Worm (Caenorhabditis elegans) whole organism, L1 larva: ENCODE measurements around the gene F14D2.11.
A peak's percentile ranks its signal among the peaks of the same experiment; 100 is the strongest.

ENCODE experiments used
- C04F5.9 ChIP-seq: sonication (generic microtip); optimal IDR thresholded peaks from 2 replicates; lab custom pipeline; 2016; ENCODE audit warnings: missing genetic modification characterization, missing compliant biosample characterization
- C16A3.4 ChIP-seq: fragments of 150-350 bp; optimal IDR thresholded peaks from 2 replicates; lab custom pipeline; 2014; ENCODE audit warnings: missing biosample characterization, missing genetic modification characterization
- C34B4.2 ChIP-seq: sonication (generic microtip); optimal IDR thresholded peaks from 2 replicates; lab custom pipeline; 2017; ENCODE audit warnings: mild to moderate bottlenecking, missing genetic modification characterization, missing compliant biosample characterization
- Y116A8C.19 ChIP-seq: sonication (generic microtip); optimal IDR thresholded peaks from 2 replicates; lab custom pipeline; 2016; ENCODE audit warnings: missing compliant biosample characterization, missing genetic modification characterization, borderline replicate concordance
- aha-1 ChIP-seq: fragments of 150-350 bp; optimal IDR thresholded peaks from 2 replicates; lab custom pipeline; 2014; ENCODE audit warnings: missing biosample characterization, missing genetic modification characterization
- alr-1 ChIP-seq: fragments of 200-800 bp; sonication (Bioruptor generic); optimal IDR thresholded peaks from 2 replicates; lab custom pipeline; 2018; ENCODE audit warnings: borderline replicate concordance, mild to moderate bottlenecking, missing genetic modification characterization, missing compliant biosample characterization
- ama-1 ChIP-seq: fragments of 150-350 bp; optimal IDR thresholded peaks from 2 replicates; lab custom pipeline; 2014
- blmp-1 ChIP-seq: fragments of 150-350 bp; optimal IDR thresholded peaks from 2 replicates; lab custom pipeline; 2014; ENCODE audit warnings: missing biosample characterization, missing genetic modification characterization
- ceh-63 ChIP-seq: fragments of 200-800 bp; sonication (Bioruptor generic); optimal IDR thresholded peaks from 2 replicates; lab custom pipeline; 2018; ENCODE audit warnings: mild to moderate bottlenecking, missing genetic modification characterization, missing compliant biosample characterization
- ceh-8 ChIP-seq: fragments of 200-800 bp; sonication (Bioruptor generic); optimal IDR thresholded peaks from 2 replicates; lab custom pipeline; 2018; ENCODE audit warnings: mild to moderate bottlenecking, missing genetic modification characterization, moderate library complexity, missing compliant biosample characterization
- ceh-82 ChIP-seq, 3 experiments: fragments of 150-350 bp in 1 of 3; sonication (generic microtip) in 2 of 3; optimal IDR thresholded peaks; 2 replicates each; lab custom pipeline; 2014 to 2017; ENCODE audit warnings: missing biosample characterization in 3 of 3, missing genetic modification characterization in 3 of 3
- ceh-90 ChIP-seq: sonication (generic microtip); optimal IDR thresholded peaks from 2 replicates; lab custom pipeline; 2016; ENCODE audit warnings: missing genetic modification characterization, missing compliant biosample characterization
- efl-1 ChIP-seq, 4 experiments: fragments of 150-350 bp; optimal IDR thresholded peaks in 3 of 4; peaks in 1 of 4; 1 replicate in 1 of 4; 2 replicates in 3 of 4; lab custom pipeline; 2014; ENCODE audit warnings: missing biosample characterization in 2 of 4, missing genetic modification characterization in 2 of 4, missing genetic modification reagents in 2 of 4
- efl-3 ChIP-seq: fragments of 200-800 bp; sonication (Bioruptor generic); optimal IDR thresholded peaks from 2 replicates; lab custom pipeline; 2018; ENCODE audit warnings: mild to moderate bottlenecking, missing genetic modification characterization, missing compliant biosample characterization
- egl-27 ChIP-seq, 2 experiments: fragments of 150-350 bp in 1 of 2; sonication (generic microtip); optimal IDR thresholded peaks; 3 replicates each; lab custom pipeline; 2017 to 2018; ENCODE audit warnings: missing biosample characterization in 2 of 2, missing genetic modification characterization in 2 of 2, missing genetic modification reagents in 2 of 2
- elt-2 ChIP-seq: sonication (generic microtip); optimal IDR thresholded peaks from 2 replicates; lab custom pipeline; 2016; ENCODE audit warnings: missing genetic modification characterization, mild to moderate bottlenecking, inconsistent platforms, missing compliant biosample characterization, missing genetic modification reagents
- elt-3 ChIP-seq, 6 experiments: fragments of 150-350 bp in 1 of 6; sonication (generic microtip); optimal IDR thresholded peaks; 2 replicates each; lab custom pipeline; 2017 to 2018; ENCODE audit warnings: missing biosample characterization in 6 of 6, missing genetic modification characterization in 6 of 6, inconsistent platforms in 1 of 6
- ets-5 ChIP-seq: fragments of 200-800 bp; sonication (Bioruptor generic); IDR thresholded peaks from 2 replicates; pipeline ENCODE4 v1.3.6; 2022; ENCODE audit warnings: missing genetic modification characterization, missing compliant biosample characterization
- fkh-8 ChIP-seq: sonication (generic microtip); optimal IDR thresholded peaks from 2 replicates; lab custom pipeline; 2016; ENCODE audit warnings: mild to moderate bottlenecking, missing genetic modification characterization, missing compliant biosample characterization
- grh-1 ChIP-seq: fragments of 200-800 bp; sonication (Bioruptor generic); IDR thresholded peaks from 2 replicates; pipeline ENCODE4 v1.3.6; 2022; ENCODE audit warnings: missing genetic modification reagents, missing genetic modification characterization, missing compliant biosample characterization
- hlh-17 ChIP-seq: fragments of 200-800 bp; sonication (Bioruptor generic); optimal IDR thresholded peaks from 2 replicates; lab custom pipeline; 2018; ENCODE audit warnings: missing genetic modification characterization, mild to moderate bottlenecking, missing compliant biosample characterization, moderate library complexity, borderline replicate concordance
- hlh-4 ChIP-seq: sonication (generic microtip); optimal IDR thresholded peaks from 2 replicates; lab custom pipeline; 2016; ENCODE audit warnings: mild to moderate bottlenecking, missing genetic modification characterization, missing compliant biosample characterization
- hpl-2 ChIP-seq: fragments of 150-350 bp; optimal IDR thresholded peaks from 2 replicates; lab custom pipeline; 2014; ENCODE audit warnings: missing biosample characterization, missing genetic modification reagents, missing genetic modification characterization
- isw-1 ChIP-seq: fragments of 200-800 bp; sonication (Bioruptor generic); IDR thresholded peaks from 2 replicates; pipeline ENCODE4 v1.3.6; 2022; ENCODE audit warnings: missing genetic modification characterization, missing compliant biosample characterization
- jun-1 ChIP-seq: fragments of 150-350 bp; optimal IDR thresholded peaks from 2 replicates; lab custom pipeline; 2014; ENCODE audit warnings: missing biosample characterization, missing genetic modification reagents, missing genetic modification characterization
- lin-13 ChIP-seq: fragments of 150-350 bp; optimal IDR thresholded peaks from 2 replicates; lab custom pipeline; 2014; ENCODE audit warnings: missing biosample characterization, missing genetic modification reagents, missing genetic modification characterization
- lin-14 ChIP-seq: fragments of 200-800 bp; sonication (Bioruptor generic); optimal IDR thresholded peaks from 2 replicates; lab custom pipeline; 2018; ENCODE audit warnings: mild to moderate bottlenecking, missing genetic modification characterization, moderate library complexity, missing compliant biosample characterization
- lin-35 ChIP-seq, 2 experiments: fragments of 150-350 bp; optimal IDR thresholded peaks; 2 replicates each; lab custom pipeline; 2014; ENCODE audit warnings: missing biosample characterization in 2 of 2, missing genetic modification characterization in 2 of 2, missing genetic modification reagents in 2 of 2
- lsy-2 ChIP-seq, 2 experiments: fragments of 150-350 bp; optimal IDR thresholded peaks; 2 replicates each; lab custom pipeline; 2014; ENCODE audit warnings: missing biosample characterization in 2 of 2, missing genetic modification characterization in 2 of 2
- mab-9 ChIP-seq: fragments of 200-800 bp; sonication (Bioruptor generic); IDR thresholded peaks from 2 replicates; pipeline ENCODE4 v1.3.6; 2022; ENCODE audit warnings: missing genetic modification reagents, missing genetic modification characterization, missing compliant biosample characterization
- mef-2 ChIP-seq: fragments of 150-350 bp; optimal IDR thresholded peaks from 2 replicates; lab custom pipeline; 2014; ENCODE audit warnings: missing biosample characterization, missing genetic modification characterization
- nhr-12 ChIP-seq: sonication (generic microtip); optimal IDR thresholded peaks from 2 replicates; lab custom pipeline; 2017; ENCODE audit warnings: missing biosample characterization, missing genetic modification characterization
- nhr-20 ChIP-seq: sonication (generic microtip); optimal IDR thresholded peaks from 2 replicates; lab custom pipeline; 2016; ENCODE audit warnings: mild to moderate bottlenecking, missing genetic modification characterization, missing compliant biosample characterization
- nhr-237 ChIP-seq: fragments of 150-350 bp; optimal IDR thresholded peaks from 2 replicates; lab custom pipeline; 2014; ENCODE audit warnings: missing biosample characterization, missing genetic modification characterization
- nhr-28 ChIP-seq: fragments of 150-350 bp; optimal IDR thresholded peaks from 2 replicates; lab custom pipeline; 2014; ENCODE audit warnings: missing biosample characterization, missing genetic modification characterization
- nhr-47 ChIP-seq: sonication (generic microtip); optimal IDR thresholded peaks from 2 replicates; lab custom pipeline; 2016; ENCODE audit warnings: mild to moderate bottlenecking, missing genetic modification characterization, moderate library complexity, missing compliant biosample characterization
- nhr-71 ChIP-seq: sonication (generic microtip); optimal IDR thresholded peaks from 2 replicates; lab custom pipeline; 2016; ENCODE audit warnings: mild to moderate bottlenecking, missing genetic modification characterization, moderate library complexity, missing compliant biosample characterization
- nhr-77 ChIP-seq: fragments of 150-350 bp; optimal IDR thresholded peaks from 2 replicates; lab custom pipeline; 2014; ENCODE audit warnings: missing biosample characterization, missing genetic modification characterization
- nhr-84 ChIP-seq: sonication (generic microtip); optimal IDR thresholded peaks from 2 replicates; lab custom pipeline; 2017; ENCODE audit warnings: missing biosample characterization, missing genetic modification characterization
- nhr-85 ChIP-seq: sonication (generic microtip); peaks from one replicate; lab custom pipeline; 2016; ENCODE audit warnings: missing genetic modification characterization, inconsistent platforms, missing compliant biosample characterization
- pax-3 ChIP-seq: fragments of 200-800 bp; sonication (Bioruptor generic); optimal IDR thresholded peaks from 2 replicates; lab custom pipeline; 2018; ENCODE audit warnings: mild to moderate bottlenecking, missing genetic modification characterization, moderate library complexity, missing compliant biosample characterization
- pqm-1 ChIP-seq: sonication (generic microtip); optimal IDR thresholded peaks from 3 replicates; lab custom pipeline; 2017; ENCODE audit warnings: missing biosample characterization, missing genetic modification characterization
- rnt-1 ChIP-seq: sonication (generic microtip); optimal IDR thresholded peaks from 2 replicates; lab custom pipeline; 2016; ENCODE audit warnings: mild to moderate bottlenecking, missing genetic modification characterization, moderate library complexity, missing compliant biosample characterization
- snpc-4 ChIP-seq: fragments of 150-350 bp; optimal IDR thresholded peaks from 2 replicates; lab custom pipeline; 2014; ENCODE audit warnings: missing biosample characterization, missing genetic modification characterization
- snu-23 ChIP-seq: sonication (generic microtip); optimal IDR thresholded peaks from 2 replicates; lab custom pipeline; 2016; ENCODE audit warnings: missing genetic modification characterization, missing compliant biosample characterization
- sptf-1 ChIP-seq: fragments of 150-350 bp; optimal IDR thresholded peaks from 2 replicates; lab custom pipeline; 2014; ENCODE audit warnings: missing biosample characterization, missing genetic modification characterization
- swsn-7 ChIP-seq: sonication (generic microtip); optimal IDR thresholded peaks from 2 replicates; lab custom pipeline; 2016; ENCODE audit warnings: missing genetic modification characterization, missing compliant biosample characterization
- tbx-2 ChIP-seq: sonication (generic microtip); optimal IDR thresholded peaks from 2 replicates; lab custom pipeline; 2016; ENCODE audit warnings: missing genetic modification characterization, missing compliant biosample characterization
- tlp-1 ChIP-seq: fragments of 150-350 bp; optimal IDR thresholded peaks from 2 replicates; lab custom pipeline; 2014; ENCODE audit warnings: missing biosample characterization, missing genetic modification characterization
- unc-30 ChIP-seq: sonication (generic microtip); optimal IDR thresholded peaks from 2 replicates; lab custom pipeline; 2017; ENCODE audit warnings: missing biosample characterization, missing genetic modification characterization
- xbp-1 ChIP-seq: sonication (generic microtip); optimal IDR thresholded peaks from 2 replicates; lab custom pipeline; 2016; ENCODE audit warnings: missing genetic modification characterization, missing compliant biosample characterization
- zip-4 ChIP-seq: fragments of 200-800 bp; sonication (Bioruptor generic); optimal IDR thresholded peaks from 2 replicates; lab custom pipeline; 2018; ENCODE audit warnings: mild to moderate bottlenecking, missing genetic modification characterization, moderate library complexity, missing compliant biosample characterization
- ztf-4 ChIP-seq: fragments of 150-350 bp; optimal IDR thresholded peaks from 2 replicates; lab custom pipeline; 2014; ENCODE audit warnings: missing biosample characterization, missing genetic modification characterization

The F14D2.11 gene

ce11 chrII:3303582-3303981 lies 38.3 kb downstream of the F14D2.11 start (continued):
- no peak for TF ChIP-seq nhr-28 (tag; lab: Kevin White, UChicago)
- TF ChIP-seq efl-3 (GFP tag; lab: Kevin White, UChicago): no peak
- TF ChIP-seq mef-2: no peak
- TF ChIP-seq fkh-8 (tag; lab: Kevin White, UChicago): no peak
- TF ChIP-seq ceh-90 (tag; lab: Kevin White, UChicago): no peak
- TF ChIP-seq nhr-237: no peak
- peak; percentile 75 for TF ChIP-seq nhr-85 (tag; lab: Kevin White, UChicago)
- peak; percentile 10 for TF ChIP-seq nhr-71 (tag; lab: Kevin White, UChicago)
- TF ChIP-seq ceh-63 (GFP tag; lab: Kevin White, UChicago): no peak
- no peak for TF ChIP-seq tlp-1 (tag; lab: Kevin White, UChicago)
- peak; percentile 12 to 16 for TF ChIP-seq efl-1 (optimal IDR thresholded peaks at IDR 0.05; lab: Kevin White, UChicago)
- TF ChIP-seq efl-1 (GFP tag; optimal IDR thresholded peaks at IDR 0.05 in 1 of 2; lab: Kevin White, UChicago): peak in 1 of 2 experiments; percentile 14
- TF ChIP-seq lin-14: peak; percentile 45
- no peak for TF ChIP-seq pax-3 (tag; lab: Kevin White, UChicago)
- no peak for TF ChIP-seq sptf-1 (tag; lab: Kevin White, UChicago)
- TF ChIP-seq C34B4.2 (tag; lab: Kevin White, UChicago): no peak
- TF ChIP-seq tbx-2: no peak
- no peak for TF ChIP-seq snpc-4
- TF ChIP-seq mab-9 (GFP tag; lab: Robert Waterston, UW): no peak
- TF ChIP-seq nhr-12 (tag; lab: Kevin White, UChicago): no peak
- TF ChIP-seq egl-27 (tag; optimal IDR thresholded peaks at IDR 0.05; lab: Kevin White, UChicago): no peak
- TF ChIP-seq ztf-4 (tag; lab: Kevin White, UChicago): no peak
- TF ChIP-seq unc-30 (tag; lab: Kevin White, UChicago): no peak
- no peak for TF ChIP-seq nhr-77 (tag; lab: Kevin White, UChicago)
- no peak for TF ChIP-seq elt-2 (tag; lab: Kevin White, UChicago)
- no peak for TF ChIP-seq pqm-1 (tag; lab: Kevin White, UChicago)
- TF ChIP-seq ama-1 (lab: Kevin White, UChicago): no peak
- no peak for TF ChIP-seq lin-35 (GFP tag; optimal IDR thresholded peaks at IDR 0.05; lab: Kevin White, UChicago)
- TF ChIP-seq nhr-20 (tag; lab: Kevin White, UChicago): no peak
- TF ChIP-seq nhr-47: peak; percentile 16
- no peak for TF ChIP-seq blmp-1
- no peak for TF ChIP-seq xbp-1
- no peak for TF ChIP-seq isw-1 (GFP tag; lab: Robert Waterston, UW)
- no peak for TF ChIP-seq Y116A8C.19 (tag; lab: Kevin White, UChicago)
- TF ChIP-seq jun-1 (tag; lab: Kevin White, UChicago): no peak
- TF ChIP-seq C16A3.4: no peak
- TF ChIP-seq hpl-2 (GFP tag; lab: Kevin White, UChicago): no peak
- TF ChIP-seq lin-13: no peak
- TF ChIP-seq swsn-7 (tag; lab: Kevin White, UChicago): no peak
- TF ChIP-seq aha-1 (tag; lab: Kevin White, UChicago): no peak
- TF ChIP-seq hlh-4 (tag; lab: Kevin White, UChicago): no peak
- no peak for TF ChIP-seq ceh-82 (tag; optimal IDR thresholded peaks at IDR 0.05; lab: Kevin White, UChicago)
- TF ChIP-seq nhr-84 (tag; lab: Kevin White, UChicago): no peak
- TF ChIP-seq alr-1 (tag; lab: Kevin White, UChicago): no peak
- no peak for TF ChIP-seq ceh-8
- peak in 1 of 2 experiments; percentile 23 for TF ChIP-seq lsy-2 (tag; optimal IDR thresholded peaks at IDR 0.05; lab: Kevin White, UChicago)
- TF ChIP-seq snu-23: peak; percentile 33
- no peak for TF ChIP-seq hlh-17 (GFP tag; lab: Kevin White, UChicago)
- TF ChIP-seq C04F5.9 (tag; lab: Kevin White, UChicago): no peak
- TF ChIP-seq zip-4 (GFP tag; lab: Kevin White, UChicago): no peak
- TF ChIP-seq elt-3 (tag; optimal IDR thresholded peaks at IDR 0.05; lab: Kevin White, UChicago): peak in 1 of 6 experiments; percentile 4
- TF ChIP-seq rnt-1 (tag; lab: Kevin White, UChicago): no peak
- TF ChIP-seq grh-1 (GFP tag; lab: Robert Waterston, UW): no peak
- no peak for TF ChIP-seq ets-5 (GFP tag; lab: Robert Waterston, UW)
- TF ChIP-seq, all 84 proteins: peak for 9
